Fruit fly (Drosophila melanogaster) Kc167 (cell line): ENCODE data around the gene orb.

Source experiments
- Myc ChIP-seq: fragments of >200 bp; optimal IDR thresholded peaks from 2 replicates; lab custom pipeline; 2017; ENCODE audit warnings: missing external identifiers
- Sin3A ChIP-seq: fragments of >200 bp; optimal IDR thresholded peaks from 2 replicates; lab custom pipeline; 2018; ENCODE audit warnings: missing external identifiers
- h ChIP-seq: fragments of >200 bp; optimal IDR thresholded peaks from 3 replicates; lab custom pipeline; 2018; ENCODE audit warnings: missing external identifiers
- insv ChIP-seq: fragments of >200 bp; optimal IDR thresholded peaks from 3 replicates; lab custom pipeline; 2018; ENCODE audit warnings: missing external identifiers
- psq ChIP-seq: fragments of >200 bp; optimal IDR thresholded peaks from 2 replicates; lab custom pipeline; 2017; ENCODE audit warnings: missing external identifiers
- ttk ChIP-seq: sonication (Bioruptor generic); optimal IDR thresholded peaks from 2 replicates; lab custom pipeline; 2017; ENCODE audit warnings: missing external identifiers

The orb gene

DNA sequence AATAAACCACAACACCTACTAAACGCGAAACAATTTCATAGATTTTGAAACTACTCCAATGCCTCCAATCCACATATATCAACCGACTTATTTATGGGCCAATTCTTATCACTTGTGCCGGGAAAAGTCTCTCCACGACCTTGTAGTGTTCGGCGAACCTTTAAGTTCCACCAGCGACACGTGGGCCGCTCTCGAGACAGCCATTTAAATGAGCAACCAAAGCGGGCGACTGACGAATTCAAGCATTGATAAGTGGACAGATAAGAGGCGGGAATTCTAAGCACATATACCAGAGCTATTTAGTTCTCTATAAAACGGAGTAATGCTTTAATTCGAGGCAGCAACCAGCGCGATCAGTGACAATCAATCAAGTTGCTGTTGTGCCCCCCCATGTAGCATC lies 67.9 kb downstream of the orb start:
- no peak for TF ChIP-seq psq
- no peak for TF ChIP-seq insv
- TF ChIP-seq Myc: no peak
- TF ChIP-seq h: no peak
- no peak for TF ChIP-seq Sin3A (lab: Kevin White, UChicago)
- no peak for TF ChIP-seq ttk (lab: Kevin White, UChicago)

DNA sequence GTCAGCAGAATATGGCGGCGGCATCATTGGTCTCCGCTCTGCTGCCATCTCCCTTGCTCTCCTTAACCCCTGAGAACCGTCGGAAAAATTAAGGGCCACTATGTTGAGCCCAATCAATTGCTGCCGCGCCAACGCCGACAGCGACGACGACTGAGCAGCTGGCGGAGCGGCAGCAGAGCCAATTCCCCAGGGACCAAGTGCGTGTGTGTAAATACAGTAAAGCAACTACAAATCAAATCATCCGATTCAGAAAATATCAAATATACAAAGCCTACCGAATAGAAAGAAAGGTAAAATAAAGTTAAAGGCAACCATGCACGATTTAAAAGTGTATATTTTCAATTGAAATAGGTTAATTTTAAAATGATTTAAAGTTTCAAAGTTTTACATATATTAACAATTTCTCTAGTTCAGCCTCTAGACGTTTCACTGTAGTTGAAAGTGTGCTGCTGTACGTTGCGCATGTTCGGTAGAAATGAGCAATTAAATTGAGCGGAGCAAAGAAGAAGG lies 68.9 kb downstream of the orb start:
- no peak for TF ChIP-seq h
- no peak for TF ChIP-seq Myc
- TF ChIP-seq insv: no peak
- TF ChIP-seq Sin3A (lab: Kevin White, UChicago): no peak
